Fruit fly (Drosophila melanogaster): ENCODE results near the gene CG5355.

- no peak for TF ChIP-seq Snoo (tag; optimal IDR thresholded peaks at IDR 0.05)
- no peak for TF ChIP-seq CG8159 (tag; optimal IDR thresholded peaks at IDR 0.05)
- TF ChIP-seq CG34367 (tag; optimal IDR thresholded peaks at IDR 0.05) = no peak
- no peak for TF ChIP-seq Ets98B (GFP tag; IDR thresholded peaks at IDR 0.05)
- no peak for TF ChIP-seq CG32121 (GFP tag; IDR thresholded peaks at IDR 0.05)
- no peak for TF ChIP-seq CG12605 (GFP tag; IDR thresholded peaks at IDR 0.05)
- no peak for TF ChIP-seq CG15710 (tag; optimal IDR thresholded peaks at IDR 0.05)
- peak; percentile 20 for TF ChIP-seq EcR (GFP tag; optimal IDR thresholded peaks at IDR 0.05)
- no peak for TF ChIP-seq fd96Ca (GFP tag; IDR thresholded peaks at IDR 0.05)
Measured at dm6 chr2L:10395642-10396487, 17.4 kb downstream of the CG5355 start, which contains the start of gene Mdh1.
